Fruit fly (Drosophila melanogaster): ENCODE data around the gene corto.
A peak's percentile ranks its signal among the peaks of the same experiment; 100 is the strongest.

DNA sequence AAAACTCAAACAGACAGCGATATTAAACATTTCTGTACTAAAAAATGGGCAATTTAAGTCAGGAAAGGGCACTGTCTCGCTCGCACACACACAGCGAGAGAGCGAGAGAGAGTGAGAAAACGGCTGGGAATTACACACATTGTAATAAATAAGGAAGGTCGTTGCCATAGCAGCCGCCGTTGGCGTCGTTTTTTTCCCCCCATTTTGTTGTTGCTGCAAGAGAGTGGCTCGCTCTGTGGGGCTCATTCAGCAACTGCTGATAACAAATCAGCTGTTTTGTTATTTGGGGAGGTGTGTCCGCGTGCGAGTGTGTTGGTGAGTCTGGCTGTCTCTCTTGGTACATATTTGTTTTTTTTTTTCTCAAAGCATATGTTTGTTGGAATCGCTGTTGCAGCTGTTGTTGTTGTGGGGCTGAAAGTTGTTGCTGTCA, 976 bp upstream of the corto start:
- TF ChIP-seq psq (optimal IDR thresholded peaks at IDR 0.05) (no peak), Dll (optimal IDR thresholded peaks at IDR 0.05) (peak; percentile 84), EcR (GFP tag; optimal IDR thresholded peaks at IDR 0.05) (peak; percentile 82 to 91)

Data from whole organism.